Worm (Caenorhabditis elegans): Measurements from ENCODE around the gene Y49A3A.4.

- no peak for TF ChIP-seq unc-62 (GFP tag; optimal IDR thresholded peaks at IDR 0.05 in 1 of 2)
- TF ChIP-seq unc-62 (tag; optimal IDR thresholded peaks at IDR 0.05): no peak
- no peak for TF ChIP-seq egl-43 (GFP tag; IDR thresholded peaks at IDR 0.05)
- TF ChIP-seq pqm-1 (tag; optimal IDR thresholded peaks at IDR 0.05): no peak
- no peak for TF ChIP-seq nhr-42 (GFP tag; IDR thresholded peaks at IDR 0.05)
- no peak for TF ChIP-seq nhr-25 (tag; optimal IDR thresholded peaks at IDR 0.05; ENCODE audit: borderline replicate concordance, insufficient read depth)
- no peak for TF ChIP-seq fos-1 (tag; optimal IDR thresholded peaks at IDR 0.05)
- TF ChIP-seq ceh-32 (tag; optimal IDR thresholded peaks at IDR 0.05; ENCODE audit: poor library complexity): no peak
- TF ChIP-seq skn-1 (tag; optimal IDR thresholded peaks at IDR 0.05): no peak
- no peak for TF ChIP-seq nhr-76 (tag; optimal IDR thresholded peaks at IDR 0.05)
- TF ChIP-seq ama-1 (optimal IDR thresholded peaks at IDR 0.05): no peak
These were observed 20.3 kb upstream of the Y49A3A.4 start, which contains the start of gene npr-43 for ce11 chrV:14378986-14379385.
